Fruit fly (Drosophila melanogaster) whole organism, embryonic: ENCODE measurements around the gene Mgat4a.

ENCODE experiments used
- Asciz ChIP-seq: fragments of 200-800 bp; sonication (Bioruptor generic); optimal IDR thresholded peaks from 2 replicates; lab custom pipeline; 2017; ENCODE audit warnings: missing biosample characterization, mild to moderate bottlenecking, missing genetic modification characterization, missing genetic modification reagents
- CG10462 ChIP-seq: fragments of 200-800 bp; sonication (Bioruptor generic); optimal IDR thresholded peaks from 2 replicates; lab custom pipeline; 2016; ENCODE audit warnings: missing biosample characterization, missing genetic modification characterization
- CG11398 ChIP-seq: fragments of 200-800 bp; sonication (Bioruptor generic); optimal IDR thresholded peaks from 2 replicates; lab custom pipeline; 2016; ENCODE audit warnings: missing biosample characterization, missing genetic modification characterization
- CG12155 ChIP-seq: fragments of 200-800 bp; sonication (Bioruptor generic); optimal IDR thresholded peaks from 3 replicates; lab custom pipeline; 2016; ENCODE audit warnings: missing biosample characterization, missing genetic modification characterization
- CG12236 ChIP-seq: fragments of 200-800 bp; sonication (Bioruptor generic); optimal IDR thresholded peaks from 2 replicates; lab custom pipeline; 2016; ENCODE audit warnings: missing biosample characterization, missing genetic modification characterization
- CG2199 ChIP-seq: fragments of 200-800 bp; sonication (Bioruptor generic); IDR thresholded peaks from 3 replicates; pipeline ENCODE4 v1.3.6; 2022; ENCODE audit warnings: missing biosample characterization, missing genetic modification characterization
- CG30431 ChIP-seq: fragments of 200-800 bp; sonication (Bioruptor generic); optimal IDR thresholded peaks from 2 replicates; lab custom pipeline; 2017; ENCODE audit warnings: missing biosample characterization, missing genetic modification characterization
- CG31365 ChIP-seq: fragments of 200-800 bp; sonication (Bioruptor generic); optimal IDR thresholded peaks from 2 replicates; lab custom pipeline; 2018; ENCODE audit warnings: missing biosample characterization, mild to moderate bottlenecking, missing genetic modification characterization
- CG3163 ChIP-seq: fragments of 200-800 bp; sonication (Bioruptor generic); optimal IDR thresholded peaks from 3 replicates; lab custom pipeline; 2016; ENCODE audit warnings: missing biosample characterization, missing genetic modification characterization
- CG3838 ChIP-seq: fragments of 200-800 bp; sonication (Bioruptor generic); optimal IDR thresholded peaks from 3 replicates; lab custom pipeline; 2016; ENCODE audit warnings: missing biosample characterization, missing genetic modification characterization
- CG4424 ChIP-seq: fragments of 200-800 bp; sonication (Bioruptor generic); optimal IDR thresholded peaks from 3 replicates; lab custom pipeline; 2016; ENCODE audit warnings: missing biosample characterization, missing genetic modification characterization
- CG4707 ChIP-seq: fragments of 200-800 bp; sonication (Bioruptor generic); optimal IDR thresholded peaks from 2 replicates; lab custom pipeline; 2018; ENCODE audit warnings: missing biosample characterization, mild to moderate bottlenecking, missing genetic modification characterization, moderate library complexity
- CG4820 ChIP-seq: fragments of 200-800 bp; sonication (Bioruptor generic); optimal IDR thresholded peaks from 3 replicates; lab custom pipeline; 2016; ENCODE audit warnings: missing biosample characterization, missing genetic modification characterization
- CG6175 ChIP-seq: fragments of 200-800 bp; sonication (Bioruptor generic); IDR thresholded peaks from 3 replicates; pipeline ENCODE4 v1.3.6; 2022; ENCODE audit warnings: missing biosample characterization, missing genetic modification characterization
- CG7839 ChIP-seq: fragments of 200-800 bp; sonication (Bioruptor generic); optimal IDR thresholded peaks from 3 replicates; lab custom pipeline; 2018; ENCODE audit warnings: missing biosample characterization, mild to moderate bottlenecking, missing genetic modification characterization, moderate library complexity
- CG8478 ChIP-seq: fragments of >200 bp; optimal IDR thresholded peaks from 2 replicates; lab custom pipeline; 2018
- CG8765 ChIP-seq: fragments of 200-800 bp; sonication (Bioruptor generic); IDR thresholded peaks from 2 replicates; pipeline ENCODE4 v1.3.6; 2022; ENCODE audit warnings: missing biosample characterization, missing genetic modification characterization
- CG8944 ChIP-seq: fragments of 200-800 bp; sonication (Bioruptor generic); optimal IDR thresholded peaks from 3 replicates; lab custom pipeline; 2016; ENCODE audit warnings: missing biosample characterization, missing genetic modification characterization
- CG9609 ChIP-seq: fragments of 200-800 bp; sonication (Bioruptor generic); optimal IDR thresholded peaks from 3 replicates; lab custom pipeline; 2016; ENCODE audit warnings: missing biosample characterization, missing genetic modification characterization
- Dek ChIP-seq: fragments of 200-800 bp; sonication (Bioruptor generic); optimal IDR thresholded peaks from 3 replicates; lab custom pipeline; 2019; ENCODE audit warnings: missing biosample characterization, mild to moderate bottlenecking, missing genetic modification characterization, moderate library complexity
- HLH54F ChIP-seq: fragments of 200-800 bp; sonication (Bioruptor generic); optimal IDR thresholded peaks from 3 replicates; lab custom pipeline; 2016; ENCODE audit warnings: missing biosample characterization, missing genetic modification characterization
- HLHmδ ChIP-seq: fragments of 200-800 bp; sonication (Bioruptor generic); optimal IDR thresholded peaks from 2 replicates; lab custom pipeline; 2018; ENCODE audit warnings: missing biosample characterization, mild to moderate bottlenecking, missing genetic modification characterization, moderate library complexity
- Hr78 ChIP-seq, 2 experiments: fragments of 200-800 bp in 1 of 2; fragments of >200 bp in 1 of 2; sonication (Bioruptor generic) in 1 of 2; optimal IDR thresholded peaks; 2 replicates each; lab custom pipeline; 2017 to 2019; ENCODE audit warnings: missing biosample characterization in 2 of 2, missing genetic modification characterization in 2 of 2, mild to moderate bottlenecking in 1 of 2, moderate library complexity in 1 of 2
- Med ChIP-seq: fragments of 200-800 bp; sonication (Bioruptor generic); peaks from one replicate; lab custom pipeline; 2016; ENCODE audit warnings: missing biosample characterization, missing genetic modification characterization, mild to moderate bottlenecking, inconsistent platforms, moderate library complexity
- Ptx1 ChIP-seq: fragments of 200-800 bp; sonication (Bioruptor generic); IDR thresholded peaks from 2 replicates; pipeline ENCODE4 v1.3.6; 2022; ENCODE audit warnings: missing biosample characterization, missing genetic modification characterization
- Rx ChIP-seq: fragments of 200-800 bp; sonication (Bioruptor generic); IDR thresholded peaks from 2 replicates; pipeline ENCODE4 v1.3.6; 2022; ENCODE audit warnings: missing biosample characterization, missing genetic modification characterization
- Sry-δ ChIP-seq: fragments of 200-800 bp; sonication (Bioruptor generic); optimal IDR thresholded peaks from 2 replicates; lab custom pipeline; 2016; ENCODE audit warnings: missing biosample characterization, missing genetic modification characterization
- Stat92E ChIP-seq, 3 experiments: fragments of >200 bp in 2 of 3; fragments of 200-800 bp in 1 of 3; sonication (Bioruptor generic) in 1 of 3; optimal IDR thresholded peaks; 2 replicates each; lab custom pipeline; 2017 to 2019; ENCODE audit warnings: missing biosample characterization in 3 of 3, missing genetic modification characterization in 3 of 3, mild to moderate bottlenecking in 1 of 3, moderate library complexity in 1 of 3
- cg ChIP-seq: fragments of 200-800 bp; sonication (Bioruptor generic); optimal IDR thresholded peaks from 3 replicates; lab custom pipeline; 2019; ENCODE audit warnings: missing biosample characterization, mild to moderate bottlenecking, missing genetic modification characterization, moderate library complexity
- chif ChIP-seq, 2 experiments: fragments of 200-800 bp; sonication (Bioruptor generic); optimal IDR thresholded peaks; 3 replicates each; lab custom pipeline; 2016; ENCODE audit warnings: missing biosample characterization in 2 of 2, missing genetic modification characterization in 2 of 2
- ci ChIP-seq: fragments of 200-800 bp; sonication (Bioruptor generic); IDR thresholded peaks from 3 replicates; pipeline ENCODE4 v1.3.6; 2022; ENCODE audit warnings: missing biosample characterization, missing genetic modification characterization
- corto ChIP-seq: fragments of 200-800 bp; sonication (Bioruptor generic); optimal IDR thresholded peaks from 2 replicates; lab custom pipeline; 2016; ENCODE audit warnings: missing biosample characterization, mild to moderate bottlenecking, missing genetic modification characterization, moderate library complexity
- dimm ChIP-seq: fragments of 200-800 bp; sonication (Bioruptor generic); IDR thresholded peaks from 2 replicates; pipeline ENCODE4 v1.3.6; 2022; ENCODE audit warnings: missing biosample characterization, missing genetic modification characterization
- emc ChIP-seq: fragments of 200-800 bp; sonication (Bioruptor generic); optimal IDR thresholded peaks from 2 replicates; lab custom pipeline; 2016; ENCODE audit warnings: missing biosample characterization, missing genetic modification characterization
- eve ChIP-seq, 2 experiments: fragments of >200 bp; optimal IDR thresholded peaks; 2 replicates each; lab custom pipeline; 2017; ENCODE audit warnings: missing biosample characterization in 2 of 2, missing genetic modification characterization in 2 of 2
- ewg ChIP-seq: fragments of 200-800 bp; sonication (Bioruptor generic); optimal IDR thresholded peaks from 3 replicates; lab custom pipeline; 2017; ENCODE audit warnings: mild to moderate bottlenecking, missing biosample characterization, missing genetic modification reagents, missing genetic modification characterization
- gcm ChIP-seq: fragments of 200-800 bp; sonication (Bioruptor generic); optimal IDR thresholded peaks from 2 replicates; lab custom pipeline; 2019; ENCODE audit warnings: missing biosample characterization, mild to moderate bottlenecking, missing genetic modification characterization, moderate library complexity
- gro ChIP-seq: fragments of 200-800 bp; sonication (Bioruptor generic); optimal IDR thresholded peaks from 2 replicates; lab custom pipeline; 2016; ENCODE audit warnings: missing biosample characterization, missing genetic modification characterization
- gt ChIP-seq: fragments of 200-800 bp; sonication (Bioruptor generic); IDR thresholded peaks from 2 replicates; pipeline ENCODE4 v1.3.6; 2022; ENCODE audit warnings: missing biosample characterization, missing genetic modification characterization
- hth ChIP-seq: fragments of >200 bp; optimal IDR thresholded peaks from 2 replicates; lab custom pipeline; 2017; ENCODE audit warnings: inconsistent platforms
- nerfin-1 ChIP-seq: fragments of 200-800 bp; sonication (Bioruptor generic); optimal IDR thresholded peaks from 3 replicates; lab custom pipeline; 2019; ENCODE audit warnings: missing biosample characterization, mild to moderate bottlenecking, missing genetic modification characterization, moderate library complexity
- nom ChIP-seq: fragments of 200-800 bp; sonication (Bioruptor generic); optimal IDR thresholded peaks from 2 replicates; lab custom pipeline; 2017; ENCODE audit warnings: missing biosample characterization, missing genetic modification characterization, mild to moderate bottlenecking, moderate library complexity, missing genetic modification reagents
- oc ChIP-seq: fragments of 200-800 bp; sonication (Bioruptor generic); optimal IDR thresholded peaks from 2 replicates; lab custom pipeline; 2018; ENCODE audit warnings: missing biosample characterization, mild to moderate bottlenecking, missing genetic modification characterization, moderate library complexity
- phol ChIP-seq: fragments of 200-800 bp; sonication (Bioruptor generic); optimal IDR thresholded peaks from 3 replicates; lab custom pipeline; 2018; ENCODE audit warnings: missing biosample characterization, mild to moderate bottlenecking, missing genetic modification characterization, moderate library complexity
- sob ChIP-seq: fragments of 200-800 bp; sonication (Bioruptor generic); IDR thresholded peaks from 2 replicates; pipeline ENCODE4 v1.3.6; 2022; ENCODE audit warnings: missing biosample characterization, missing genetic modification characterization
- tap ChIP-seq: fragments of 200-800 bp; optimal IDR thresholded peaks from 3 replicates; lab custom pipeline; 2019; ENCODE audit warnings: missing biosample characterization, mild to moderate bottlenecking, missing genetic modification characterization, moderate library complexity
- tna ChIP-seq: fragments of 200-800 bp; sonication (Bioruptor generic); IDR thresholded peaks from 2 replicates; pipeline ENCODE4 v1.3.6; 2022; ENCODE audit warnings: missing biosample characterization, missing genetic modification characterization; ENCODE audit not compliant: partially characterized antibody
- wdn ChIP-seq: fragments of 200-800 bp; sonication (Bioruptor generic); IDR thresholded peaks from 2 replicates; pipeline ENCODE4 v1.3.6; 2022; ENCODE audit warnings: missing biosample characterization, missing genetic modification characterization
- yki ChIP-seq: fragments of >200 bp; optimal IDR thresholded peaks from 3 replicates; lab custom pipeline; 2018
- zen ChIP-seq: fragments of 200-800 bp; sonication (Bioruptor generic); optimal IDR thresholded peaks from 3 replicates; lab custom pipeline; 2018; ENCODE audit warnings: missing biosample characterization, mild to moderate bottlenecking, missing genetic modification characterization, moderate library complexity

Gene Mgat4a

dm6 chr3L:14786230-14786850, 24.5 kb downstream of the Mgat4a start, which contains the start of the genes bmm and Tdrd3 (continued):
- TF ChIP-seq gro (GFP tag; lab: Kevin White, UChicago) = no peak
- TF ChIP-seq CG3163 = peak; percentile 18
- peak; percentile 51 for TF ChIP-seq CG4707 (GFP tag; lab: Kevin White, UChicago)
- no peak for TF ChIP-seq Hr78 (GFP tag; optimal IDR thresholded peaks at IDR 0.05; lab: Kevin White, UChicago)
- TF ChIP-seq CG8478 (lab: Kevin White, UChicago) = no peak
- TF ChIP-seq HLHmδ (GFP tag; lab: Kevin White, UChicago) = peak; percentile 45
- TF ChIP-seq Med (GFP tag; lab: Kevin White, UChicago) = peak; percentile 84
- TF ChIP-seq CG31365 (tag; lab: Kevin White, UChicago) = no peak
- peak; percentile 64 for TF ChIP-seq Ptx1 (GFP tag; lab: Robert Waterston, UW)
- TF ChIP-seq CG2199 (GFP tag; lab: Robert Waterston, UW) = peak; percentile 7; the same call in 1 of the 3 replicates
- peak; percentile 57 for TF ChIP-seq tna (GFP tag; lab: Robert Waterston, UW)
- peak; percentile 85 for TF ChIP-seq Dek
- TF ChIP-seq CG7839 (tag; lab: Kevin White, UChicago) = peak; percentile 84
- TF ChIP-seq tap (tag; lab: Kevin White, UChicago) = peak; percentile 73
- peak; percentile 84 for TF ChIP-seq CG12155 (GFP tag; lab: Kevin White, UChicago)
- TF ChIP-seq Stat92E (GFP tag; optimal IDR thresholded peaks at IDR 0.05; lab: Kevin White, UChicago) = peak in 1 of 3 experiments; percentile 63
- no peak for TF ChIP-seq CG11398 (GFP tag; lab: Kevin White, UChicago)
- TF ChIP-seq HLH54F (GFP tag; lab: Kevin White, UChicago) = peak; percentile 81
- TF ChIP-seq Asciz (GFP tag; lab: Kevin White, UChicago) = peak; percentile 63
- no peak for TF ChIP-seq hth (lab: Kevin White, UChicago)
- peak; percentile 43; the same call in 1 of the 2 replicates for TF ChIP-seq wdn (GFP tag; lab: Robert Waterston, UW)
- TF ChIP-seq ci (GFP tag; lab: Robert Waterston, UW) = peak; percentile 73
- 0 out of 2 replicates have a peak, but pooled peaks have one; percentile 7 for TF ChIP-seq dimm (GFP tag; lab: Robert Waterston, UW)
- no peak for TF ChIP-seq eve (GFP tag; optimal IDR thresholded peaks at IDR 0.05; lab: Kevin White, UChicago)
- peak; percentile 68 for TF ChIP-seq nerfin-1 (tag; lab: Kevin White, UChicago)
- TF ChIP-seq CG4424 = peak; percentile 76
- TF ChIP-seq CG12236 (GFP tag; lab: Kevin White, UChicago) = no peak
- peak; percentile 35; the same call in 1 of the 2 replicates for TF ChIP-seq Rx (GFP tag; lab: Robert Waterston, UW)
- no peak for TF ChIP-seq emc
- TF ChIP-seq CG4820 (GFP tag; lab: Kevin White, UChicago) = peak; percentile 74
- TF ChIP-seq CG9609 (GFP tag; lab: Kevin White, UChicago) = peak; percentile 55
- TF ChIP-seq Sry-δ (GFP tag; lab: Kevin White, UChicago) = peak; percentile 94
- TF ChIP-seq CG10462 (GFP tag; lab: Kevin White, UChicago) = peak; percentile 64
- TF ChIP-seq CG8765 (GFP tag; lab: Robert Waterston, UW) = peak; percentile 71
- TF ChIP-seq CG30431 = peak; percentile 38
- TF ChIP-seq ewg (GFP tag; lab: Kevin White, UChicago) = peak; percentile 53
- peak; percentile 48 for TF ChIP-seq CG3838
- TF ChIP-seq zen = peak; percentile 90
- TF ChIP-seq gt (GFP tag; lab: Robert Waterston, UW) = peak; percentile 42; the same call in 1 of the 2 replicates
- TF ChIP-seq nom (GFP tag; lab: Kevin White, UChicago) = peak; percentile 42
- TF ChIP-seq oc (tag; lab: Kevin White, UChicago) = peak; percentile 51
- peak; percentile 11 for TF ChIP-seq corto (GFP tag; lab: Kevin White, UChicago)
- TF ChIP-seq cg (GFP tag; lab: Kevin White, UChicago) = no peak
- peak; percentile 89 for TF ChIP-seq sob (GFP tag; lab: Robert Waterston, UW)
- peak; percentile 79 for TF ChIP-seq gcm (GFP tag; lab: Kevin White, UChicago)
- TF ChIP-seq CG6175 = peak; percentile 70; the same call in 1 of the 3 replicates
- peak; percentile 27 for TF ChIP-seq CG8944 (GFP tag; lab: Kevin White, UChicago)
- peak; percentile 89 for TF ChIP-seq phol (tag; lab: Kevin White, UChicago)
- no peak for TF ChIP-seq yki (lab: Kevin White, UChicago)
- peak in 1 of 2 experiments; percentile 36 for TF ChIP-seq chif (GFP tag; optimal IDR thresholded peaks at IDR 0.05; lab: Kevin White, UChicago)
